Fruit fly (Drosophila melanogaster) whole organism, embryonic: ENCODE data around the gene Tsp74F.
A peak's percentile ranks its signal among the peaks of the same experiment; 100 is the strongest.

Source experiments
- Asciz ChIP-seq: fragments of 200-800 bp; sonication (Bioruptor generic); optimal IDR thresholded peaks from 2 replicates; lab custom pipeline; 2017; ENCODE audit warnings: missing biosample characterization, mild to moderate bottlenecking, missing genetic modification characterization, missing genetic modification reagents
- Blimp-1 ChIP-seq: fragments of 200-800 bp; sonication (Bioruptor generic); optimal IDR thresholded peaks from 3 replicates; lab custom pipeline; 2018; ENCODE audit warnings: missing biosample characterization, missing genetic modification characterization, mild to moderate bottlenecking, moderate library complexity, missing genetic modification reagents
- Bteb2 ChIP-seq: fragments of 200-800 bp; sonication (Bioruptor generic); optimal IDR thresholded peaks from 2 replicates; lab custom pipeline; 2016; ENCODE audit warnings: missing biosample characterization, missing genetic modification characterization
- CG10321 ChIP-seq: fragments of 200-800 bp; sonication (Bioruptor generic); IDR thresholded peaks from 2 replicates; pipeline ENCODE4 v1.3.6; 2022; ENCODE audit warnings: missing biosample characterization, missing genetic modification characterization
- CG15479 ChIP-seq: fragments of 200-800 bp; sonication (Bioruptor generic); optimal IDR thresholded peaks from 3 replicates; lab custom pipeline; 2019; ENCODE audit warnings: missing biosample characterization, mild to moderate bottlenecking, missing genetic modification characterization, moderate library complexity
- CG1603 ChIP-seq: fragments of 200-800 bp; sonication (Bioruptor generic); optimal IDR thresholded peaks from 2 replicates; lab custom pipeline; 2019; ENCODE audit warnings: missing biosample characterization, mild to moderate bottlenecking, missing genetic modification characterization, moderate library complexity
- CG18011 ChIP-seq: fragments of 200-800 bp; sonication (Bioruptor generic); optimal IDR thresholded peaks from 2 replicates; lab custom pipeline; 2017; ENCODE audit warnings: missing biosample characterization, missing genetic modification characterization, mild to moderate bottlenecking, moderate library complexity, missing genotype
- CG18262 ChIP-seq: fragments of 200-800 bp; optimal IDR thresholded peaks from 3 replicates; lab custom pipeline; 2019; ENCODE audit warnings: missing biosample characterization, mild to moderate bottlenecking, missing genetic modification characterization, moderate library complexity
- CG2129 ChIP-seq: fragments of 200-800 bp; sonication (Bioruptor generic); IDR thresholded peaks from 2 replicates; pipeline ENCODE4 v1.3.6; 2022; ENCODE audit warnings: missing biosample characterization, missing genetic modification characterization; ENCODE audit not compliant: partially characterized antibody
- CG2678 ChIP-seq: fragments of 200-800 bp; sonication (Bioruptor generic); optimal IDR thresholded peaks from 3 replicates; lab custom pipeline; 2019; ENCODE audit warnings: missing biosample characterization, mild to moderate bottlenecking, missing genetic modification characterization, moderate library complexity
- CG2889 ChIP-seq: fragments of 200-800 bp; sonication (Bioruptor generic); IDR thresholded peaks from 3 replicates; pipeline ENCODE4 v1.3.6; 2022; ENCODE audit warnings: missing biosample characterization, missing genetic modification characterization
- CG30431 ChIP-seq: fragments of 200-800 bp; sonication (Bioruptor generic); optimal IDR thresholded peaks from 2 replicates; lab custom pipeline; 2017; ENCODE audit warnings: missing biosample characterization, missing genetic modification characterization
- CG3065 ChIP-seq: fragments of 200-800 bp; sonication (Bioruptor generic); optimal IDR thresholded peaks from 2 replicates; lab custom pipeline; 2016; ENCODE audit warnings: missing biosample characterization, missing genetic modification characterization
- CG31224 ChIP-seq: fragments of 200-800 bp; sonication (Bioruptor generic); IDR thresholded peaks from 2 replicates; pipeline ENCODE4 v1.3.6; 2022; ENCODE audit warnings: missing biosample characterization, missing genetic modification characterization
- CG3281 ChIP-seq: fragments of 200-800 bp; sonication (Bioruptor generic); optimal IDR thresholded peaks from 3 replicates; lab custom pipeline; 2017; ENCODE audit warnings: missing biosample characterization, mild to moderate bottlenecking, missing genetic modification characterization
- CG3726 ChIP-seq: fragments of 200-800 bp; sonication (Bioruptor generic); IDR thresholded peaks from 3 replicates; pipeline ENCODE4, ENCODE4 v1.3.6; 2022; ENCODE audit warnings: missing biosample characterization, missing genetic modification characterization
- CG3847 ChIP-seq: fragments of 200-800 bp; sonication (Bioruptor generic); IDR thresholded peaks from 2 replicates; pipeline ENCODE4 v1.3.6; 2022; ENCODE audit warnings: missing biosample characterization, missing genetic modification characterization
- CG7357 ChIP-seq: fragments of 200-800 bp; sonication (Bioruptor generic); IDR thresholded peaks from 3 replicates; pipeline ENCODE4 v1.3.6; 2022; ENCODE audit warnings: missing biosample characterization, missing genetic modification characterization
- CG8924 ChIP-seq: fragments of 200-800 bp; optimal IDR thresholded peaks from 3 replicates; lab custom pipeline; 2019; ENCODE audit warnings: missing biosample characterization, mild to moderate bottlenecking, missing genetic modification characterization, moderate library complexity
- Camta ChIP-seq: fragments of 200-800 bp; sonication (Bioruptor generic); optimal IDR thresholded peaks from 2 replicates; lab custom pipeline; 2016; ENCODE audit warnings: missing biosample characterization, missing genetic modification characterization
- D ChIP-seq, 2 experiments: fragments of 200-800 bp in 1 of 2; fragments of >200 bp in 1 of 2; sonication (Bioruptor generic) in 1 of 2; optimal IDR thresholded peaks; 2 replicates in 1 of 2; 3 replicates in 1 of 2; lab custom pipeline; 2017; ENCODE audit warnings: mild to moderate bottlenecking in 1 of 2, missing biosample characterization in 1 of 2, missing genetic modification characterization in 1 of 2, missing genetic modification reagents in 1 of 2
- D19A ChIP-seq: fragments of 200-800 bp; optimal IDR thresholded peaks from 3 replicates; lab custom pipeline; 2019; ENCODE audit warnings: missing biosample characterization, mild to moderate bottlenecking, missing genetic modification characterization, moderate library complexity
- ERR ChIP-seq: fragments of 200-800 bp; sonication (Bioruptor generic); optimal IDR thresholded peaks from 2 replicates; lab custom pipeline; 2016; ENCODE audit warnings: missing biosample characterization, missing genetic modification characterization
- Fer1 ChIP-seq: fragments of 200-800 bp; sonication (Bioruptor generic); optimal IDR thresholded peaks from 2 replicates; lab custom pipeline; 2017; ENCODE audit warnings: missing biosample characterization, mild to moderate bottlenecking, missing genetic modification characterization
- Hey ChIP-seq: fragments of 200-800 bp; sonication (Bioruptor generic); optimal IDR thresholded peaks from 3 replicates; lab custom pipeline; 2018; ENCODE audit warnings: missing biosample characterization, mild to moderate bottlenecking, missing genetic modification characterization
- Lim3 ChIP-seq: fragments of 200-800 bp; sonication (Bioruptor generic); IDR thresholded peaks from 2 replicates; pipeline ENCODE4 v1.3.6; 2022; ENCODE audit warnings: missing biosample characterization, missing genetic modification characterization
- NFAT ChIP-seq: fragments of 200-800 bp; sonication (Bioruptor generic); IDR thresholded peaks from 2 replicates; pipeline ENCODE4 v1.3.6; 2022; ENCODE audit warnings: missing biosample characterization, missing genetic modification characterization
- Opbp ChIP-seq: fragments of 200-800 bp; sonication (Bioruptor generic); IDR thresholded peaks from 3 replicates; pipeline ENCODE4 v1.3.6; 2022; ENCODE audit warnings: missing biosample characterization, missing genetic modification characterization; ENCODE audit not compliant: partially characterized antibody
- PHDP ChIP-seq: fragments of 200-800 bp; sonication (Bioruptor generic); optimal IDR thresholded peaks from 3 replicates; lab custom pipeline; 2018; ENCODE audit warnings: missing biosample characterization, mild to moderate bottlenecking, missing genetic modification characterization, moderate library complexity
- Pdp1 ChIP-seq, 2 experiments: fragments of 200-800 bp; sonication (Bioruptor generic); optimal IDR thresholded peaks; 3 replicates each; lab custom pipeline; 2016; ENCODE audit warnings: missing biosample characterization in 2 of 2, missing genetic modification characterization in 2 of 2, mild to moderate bottlenecking in 1 of 2, moderate library complexity in 1 of 2
- Rfx ChIP-seq: fragments of 200-800 bp; sonication (Bioruptor generic); IDR thresholded peaks from 2 replicates; pipeline ENCODE4 v1.3.6; 2022; ENCODE audit warnings: missing biosample characterization, missing genetic modification characterization
- Trl ChIP-seq, 3 experiments: fragments of >200 bp in 2 of 3; fragments of 200-800 bp in 1 of 3; sonication (Bioruptor generic) in 1 of 3; optimal IDR thresholded peaks; 2 replicates in 1 of 3; 3 replicates in 2 of 3; lab custom pipeline; 2016 to 2017; ENCODE audit warnings: missing biosample characterization in 1 of 3, missing genetic modification characterization in 1 of 3
- Vsx1 ChIP-seq: fragments of 200-800 bp; sonication (Bioruptor generic); optimal IDR thresholded peaks from 2 replicates; lab custom pipeline; 2017; ENCODE audit warnings: missing biosample characterization, mild to moderate bottlenecking, missing genetic modification characterization, missing genetic modification reagents
- bsh ChIP-seq, 2 experiments: fragments of 200-800 bp; sonication (Bioruptor generic); optimal IDR thresholded peaks; 2 replicates each; lab custom pipeline; 2017 to 2018; ENCODE audit warnings: mild to moderate bottlenecking in 2 of 2, missing biosample characterization in 2 of 2, missing genetic modification characterization in 2 of 2, moderate library complexity in 1 of 2
- dan ChIP-seq: fragments of 200-800 bp; sonication (Bioruptor generic); IDR thresholded peaks from 2 replicates; pipeline ENCODE4 v1.3.6; 2022; ENCODE audit warnings: missing biosample characterization, missing genetic modification characterization
- danr ChIP-seq: fragments of 200-800 bp; sonication (Bioruptor generic); IDR thresholded peaks from 2 replicates; pipeline ENCODE4 v1.3.6; 2022; ENCODE audit warnings: missing biosample characterization, missing genetic modification characterization
- ftz-f1 ChIP-seq: fragments of 200-800 bp; sonication (Bioruptor generic); optimal IDR thresholded peaks from 2 replicates; lab custom pipeline; 2016; ENCODE audit warnings: missing biosample characterization, missing genetic modification characterization
- gcm2 ChIP-seq: fragments of 200-800 bp; sonication (Bioruptor generic); optimal IDR thresholded peaks from 2 replicates; lab custom pipeline; 2016; ENCODE audit warnings: missing biosample characterization, missing genetic modification characterization
- ham ChIP-seq: fragments of 200-800 bp; sonication (Bioruptor generic); IDR thresholded peaks from 2 replicates; pipeline ENCODE4 v1.3.6; 2022; ENCODE audit warnings: missing biosample characterization, missing genetic modification characterization
- her ChIP-seq: fragments of 200-800 bp; sonication (Bioruptor generic); optimal IDR thresholded peaks from 2 replicates; lab custom pipeline; 2016; ENCODE audit warnings: missing biosample characterization, missing genetic modification characterization
- jumu ChIP-seq: fragments of 200-800 bp; sonication (Bioruptor generic); optimal IDR thresholded peaks from 3 replicates; lab custom pipeline; 2016; ENCODE audit warnings: missing biosample characterization, missing genetic modification characterization
- mam ChIP-seq: fragments of 200-800 bp; sonication (Bioruptor generic); optimal IDR thresholded peaks from 3 replicates; lab custom pipeline; 2016; ENCODE audit warnings: missing biosample characterization, missing genetic modification characterization
- odd ChIP-seq: fragments of 200-800 bp; sonication (Bioruptor generic); optimal IDR thresholded peaks from 2 replicates; lab custom pipeline; 2017; ENCODE audit warnings: missing biosample characterization, mild to moderate bottlenecking, missing genetic modification characterization
- phol ChIP-seq: fragments of 200-800 bp; sonication (Bioruptor generic); optimal IDR thresholded peaks from 3 replicates; lab custom pipeline; 2018; ENCODE audit warnings: missing biosample characterization, mild to moderate bottlenecking, missing genetic modification characterization, moderate library complexity
- psq ChIP-seq: fragments of 200-800 bp; sonication (Bioruptor generic); optimal IDR thresholded peaks from 2 replicates; lab custom pipeline; 2017; ENCODE audit warnings: missing biosample characterization, missing genetic modification characterization
- ro ChIP-seq: fragments of 200-800 bp; sonication (Bioruptor generic); IDR thresholded peaks from 2 replicates; pipeline ENCODE4 v1.3.6; 2022; ENCODE audit warnings: missing biosample characterization, missing genetic modification characterization
- sens ChIP-seq: fragments of 200-800 bp; sonication (Bioruptor generic); peaks from one replicate; lab custom pipeline; 2016; ENCODE audit warnings: missing biosample characterization, missing genetic modification characterization
- stc ChIP-seq: fragments of 200-800 bp; sonication (Bioruptor generic); IDR thresholded peaks from 2 replicates; pipeline ENCODE4 v1.3.6; 2022; ENCODE audit warnings: missing biosample characterization, missing genetic modification characterization
- tio ChIP-seq: fragments of 200-800 bp; sonication (Bioruptor generic); optimal IDR thresholded peaks from 2 replicates; lab custom pipeline; 2017; ENCODE audit warnings: missing biosample characterization, missing genetic modification characterization, inconsistent platforms

Gene Tsp74F

dm6 chr3L:17931887-17932286 lies 36.2 kb upstream of the Tsp74F start (continued):
- TF ChIP-seq CG2129 (GFP tag; lab: Robert Waterston, UW) = no peak
- no peak for TF ChIP-seq CG2678 (tag; lab: Kevin White, UChicago)
- TF ChIP-seq phol = no peak
- 0 out of 3 replicates have a peak, but pooled peaks have one; percentile 18 for TF ChIP-seq Opbp (GFP tag; lab: Robert Waterston, UW)
- TF ChIP-seq Pdp1 (GFP tag; optimal IDR thresholded peaks at IDR 0.05; lab: Kevin White, UChicago) = peak in 1 of 2 experiments; percentile 73
- TF ChIP-seq CG3281 (GFP tag; lab: Kevin White, UChicago) = no peak
- TF ChIP-seq Camta (GFP tag; lab: Kevin White, UChicago) = no peak
- TF ChIP-seq CG18262 (tag; lab: Kevin White, UChicago) = no peak
- TF ChIP-seq psq (GFP tag; lab: Kevin White, UChicago) = no peak
- no peak for TF ChIP-seq CG8924 (tag; lab: Kevin White, UChicago)
- TF ChIP-seq ftz-f1 = peak; percentile 50
- TF ChIP-seq Asciz (GFP tag; lab: Kevin White, UChicago) = no peak
- no peak for TF ChIP-seq CG2889 (GFP tag; lab: Robert Waterston, UW)
- no peak for TF ChIP-seq ro (GFP tag; lab: Robert Waterston, UW)
- peak; percentile 89 for TF ChIP-seq CG31224
- no peak for TF ChIP-seq CG15479 (GFP tag; lab: Kevin White, UChicago)
- no peak for TF ChIP-seq CG3847 (GFP tag; lab: Robert Waterston, UW)
- no peak for TF ChIP-seq dan
- peak; percentile 37 for TF ChIP-seq sens
- TF ChIP-seq stc (GFP tag; lab: Robert Waterston, UW) = no peak
- TF ChIP-seq her (GFP tag; lab: Kevin White, UChicago) = no peak
- TF ChIP-seq danr (GFP tag; lab: Robert Waterston, UW) = no peak
- TF ChIP-seq Hey (tag; lab: Kevin White, UChicago) = peak; percentile 29
- TF ChIP-seq tio (GFP tag; lab: Kevin White, UChicago) = no peak
- TF ChIP-seq CG3726 (GFP tag; lab: Robert Waterston, UW) = no peak
- no peak for TF ChIP-seq Fer1 (GFP tag; lab: Kevin White, UChicago)
- no peak for TF ChIP-seq CG1603 (tag; lab: Kevin White, UChicago)
- TF ChIP-seq mam = no peak
- TF ChIP-seq Trl (optimal IDR thresholded peaks at IDR 0.05; lab: Kevin White, UChicago) = no peak
- TF ChIP-seq Trl (GFP tag; optimal IDR thresholded peaks at IDR 0.05; lab: Kevin White, UChicago) = no peak
- TF ChIP-seq Vsx1 (GFP tag; lab: Kevin White, UChicago) = no peak
- TF ChIP-seq CG18011 (GFP tag; lab: Kevin White, UChicago) = no peak

- TF ChIP-seq jumu (GFP tag; lab: Kevin White, UChicago) (no peak), Blimp-1 (GFP tag; lab: Kevin White, UChicago) (no peak), CG30431 (GFP tag; lab: Kevin White, UChicago) (no peak), NFAT (GFP tag; lab: Robert Waterston, UW) (no peak), bsh (GFP tag; optimal IDR thresholded peaks at IDR 0.05; lab: Kevin White, UChicago) (no peak), CG3065 (GFP tag; lab: Kevin White, UChicago) (no peak), ERR (GFP tag; lab: Kevin White, UChicago) (peak; percentile 78), gcm2 (GFP tag; lab: Kevin White, UChicago) (no peak), CG2889 (GFP tag; lab: Robert Waterston, UW) (no peak), Lim3 (GFP tag; lab: Robert Waterston, UW) (no peak), Rfx (GFP tag; lab: Robert Waterston, UW) (peak; percentile 49; the same call in 1 of the 2 replicates), CG10321 (GFP tag; lab: Robert Waterston, UW) (peak; percentile 69), odd (GFP tag; lab: Kevin White, UChicago) (no peak), ham (GFP tag; lab: Robert Waterston, UW) (no peak), D19A (tag; lab: Kevin White, UChicago) (no peak), CG7357 (GFP tag; lab: Robert Waterston, UW) (no peak), PHDP (tag; lab: Kevin White, UChicago) (no peak), Bteb2 (GFP tag; lab: Kevin White, UChicago) (no peak), D (optimal IDR thresholded peaks at IDR 0.05; lab: Kevin White, UChicago) (no peak), D (GFP tag; optimal IDR thresholded peaks at IDR 0.05; lab: Kevin White, UChicago) (no peak)
Measured at dm6 chr3L:17929697-17930581, 34.3 kb upstream of the Tsp74F start.
